Fruit fly (Drosophila melanogaster): Measurements from ENCODE around the gene mRNA-cap.
A peak's percentile ranks its signal among the peaks of the same experiment; 100 is the strongest.

Gene mRNA-cap

DNA sequence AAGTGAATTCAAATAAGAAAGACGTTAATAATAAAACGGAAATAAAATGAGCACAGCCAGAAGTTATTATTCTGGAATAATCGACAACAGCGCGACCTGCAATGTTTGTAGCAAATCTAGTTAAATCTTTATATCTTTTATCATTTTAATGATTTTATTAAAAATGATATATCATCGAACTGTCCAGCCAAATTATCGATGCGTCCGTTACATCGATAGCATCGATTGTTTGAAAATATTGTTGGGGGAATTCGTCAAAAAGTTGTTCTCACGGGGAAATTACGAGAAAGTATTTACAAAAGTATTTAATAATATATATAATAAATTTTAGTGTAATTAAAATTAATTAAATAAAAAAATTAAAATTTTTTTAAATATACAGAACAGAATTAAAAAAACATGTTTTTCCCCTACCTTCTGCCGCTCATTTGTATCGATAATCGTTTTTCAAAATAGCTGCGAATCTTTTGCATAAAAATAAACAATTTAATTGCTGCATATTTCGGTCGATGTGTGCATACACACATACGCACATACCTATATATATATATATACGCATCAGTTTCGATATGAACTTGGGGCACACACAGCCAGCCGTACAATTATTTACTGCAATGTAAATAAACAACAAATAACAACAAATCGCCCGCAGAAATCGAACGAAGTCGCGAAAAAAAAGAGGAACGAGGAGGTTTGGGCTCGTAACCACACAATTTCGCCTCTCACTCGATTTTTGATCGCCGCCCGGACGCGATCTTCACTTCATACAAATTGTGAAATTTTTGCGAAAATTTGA is 517 bp upstream of the mRNA-cap start, which contains the start of gene CG32599 (continued):
- TF ChIP-seq Dp (GFP tag; optimal IDR thresholded peaks at IDR 0.05), result peak; percentile 69
- 0 out of 3 replicates have a peak, but pooled peaks have one; percentile 7 for TF ChIP-seq CG34422 (GFP tag; IDR thresholded peaks at IDR 0.05)
- no peak for TF ChIP-seq CG18476 (GFP tag; optimal IDR thresholded peaks at IDR 0.05)
- TF ChIP-seq slou (GFP tag; optimal IDR thresholded peaks at IDR 0.05), result no peak
- TF ChIP-seq CG1024 (GFP tag; IDR thresholded peaks at IDR 0.05), result peak; percentile 43; the same call in 1 of the 2 replicates
- no peak for TF ChIP-seq CG18764 (GFP tag; optimal IDR thresholded peaks at IDR 0.05)
- no peak for TF ChIP-seq CG7745 (tag; optimal IDR thresholded peaks at IDR 0.05)
- no peak for TF ChIP-seq CTCF (GFP tag; optimal IDR thresholded peaks at IDR 0.05)
- no peak for TF ChIP-seq Sin3A (optimal IDR thresholded peaks at IDR 0.05)
- TF ChIP-seq HLH4C (GFP tag; IDR thresholded peaks at IDR 0.05; ENCODE audit: partially characterized antibody), result peak; percentile 81
- TF ChIP-seq p53 (GFP tag; optimal IDR thresholded peaks at IDR 0.05), result no peak
- TF ChIP-seq YL-1 (GFP tag; optimal IDR thresholded peaks at IDR 0.05), result peak; percentile 6
- peak; percentile 30; the same call in 1 of the 2 replicates for TF ChIP-seq CG14014 (GFP tag; IDR thresholded peaks at IDR 0.05)
- no peak for TF ChIP-seq CG8089 (GFP tag; optimal IDR thresholded peaks at IDR 0.05)
- TF ChIP-seq CG13123 (GFP tag; optimal IDR thresholded peaks at IDR 0.05), result no peak
- TF ChIP-seq unc-4 (GFP tag; IDR thresholded peaks at IDR 0.05; ENCODE audit: partially characterized antibody), result peak; percentile 63
- no peak for TF ChIP-seq CG4282 (GFP tag; optimal IDR thresholded peaks at IDR 0.05)
- peak; percentile 46 for TF ChIP-seq grau (tag; optimal IDR thresholded peaks at IDR 0.05)
- no peak for TF ChIP-seq klu (GFP tag; IDR thresholded peaks at IDR 0.05)
- no peak for TF ChIP-seq h (optimal IDR thresholded peaks at IDR 0.05)
- TF ChIP-seq PHDP (tag; optimal IDR thresholded peaks at IDR 0.05), result peak; percentile 36
- TF ChIP-seq CG9932 (GFP tag; IDR thresholded peaks at IDR 0.05), result no peak
- TF ChIP-seq crol (GFP tag; IDR thresholded peaks at IDR 0.05), result no peak
- no peak for TF ChIP-seq Elba2 (GFP tag; optimal IDR thresholded peaks at IDR 0.05)
- TF ChIP-seq CG4820 (GFP tag; optimal IDR thresholded peaks at IDR 0.05), result peak; percentile 5
- peak; percentile 23 for TF ChIP-seq pzg (GFP tag; optimal IDR thresholded peaks at IDR 0.05)
- TF ChIP-seq ase (GFP tag; IDR thresholded peaks at IDR 0.05), result peak; percentile 54; the same call in 1 of the 3 replicates
- no peak for TF ChIP-seq CG6683 (GFP tag; optimal IDR thresholded peaks at IDR 0.05)
- peak; percentile 58; the same call in 1 of the 2 replicates for TF ChIP-seq ara (GFP tag; IDR thresholded peaks at IDR 0.05)
- TF ChIP-seq ac (GFP tag; optimal IDR thresholded peaks at IDR 0.05), result no peak
- TF ChIP-seq vvl (GFP tag; IDR thresholded peaks at IDR 0.05), result peak; percentile 70
- TF ChIP-seq sisA (GFP tag; IDR thresholded peaks at IDR 0.05), result no peak
- no peak for TF ChIP-seq Side (GFP tag; optimal IDR thresholded peaks at IDR 0.05)
- TF ChIP-seq exex (tag; optimal IDR thresholded peaks at IDR 0.05), result no peak
- TF ChIP-seq wdn (GFP tag; IDR thresholded peaks at IDR 0.05), result no peak
- TF ChIP-seq Opbp (GFP tag; IDR thresholded peaks at IDR 0.05; ENCODE audit: partially characterized antibody), result peak; percentile 41; the same call in 1 of the 3 replicates
- TF ChIP-seq sd (tag; optimal IDR thresholded peaks at IDR 0.05), result no peak
- TF ChIP-seq ttk (GFP tag; IDR thresholded peaks at IDR 0.05), result no peak
- TF ChIP-seq kay (GFP tag; optimal IDR thresholded peaks at IDR 0.05), result no peak
- no peak for TF ChIP-seq CG15073 (GFP tag; optimal IDR thresholded peaks at IDR 0.05)
- no peak for TF ChIP-seq CG5180 (GFP tag; optimal IDR thresholded peaks at IDR 0.05)
- peak; percentile 29 for TF ChIP-seq lmd (GFP tag; IDR thresholded peaks at IDR 0.05)
- peak; percentile 39 for TF ChIP-seq CG17385 (GFP tag; optimal IDR thresholded peaks at IDR 0.05)
- TF ChIP-seq dmrt99B (tag; optimal IDR thresholded peaks at IDR 0.05), result peak; percentile 21
- TF ChIP-seq nerfin-1 (tag; optimal IDR thresholded peaks at IDR 0.05), result no peak
- TF ChIP-seq tio (GFP tag; optimal IDR thresholded peaks at IDR 0.05), result no peak
- TF ChIP-seq CG11456 (GFP tag; IDR thresholded peaks at IDR 0.05), result no peak
- no peak for TF ChIP-seq Fer2 (tag; optimal IDR thresholded peaks at IDR 0.05)
- TF ChIP-seq E2f1 (GFP tag; IDR thresholded peaks at IDR 0.05), result peak; percentile 47; the same call in 1 of the 2 replicates
- TF ChIP-seq Nf-YA (GFP tag; IDR thresholded peaks at IDR 0.05), result no peak
- TF ChIP-seq sqz (GFP tag; optimal IDR thresholded peaks at IDR 0.05), result no peak
